Fruit fly (Drosophila melanogaster) whole organism, embryonic: ENCODE results near the gene Ac13E.
A peak's percentile ranks its signal among the peaks of the same experiment; 100 is the strongest.

Experiments
- Abd-B ChIP-seq: fragments of 200-800 bp; sonication (Bioruptor generic); optimal IDR thresholded peaks from 2 replicates; lab custom pipeline; 2018; ENCODE audit warnings: missing biosample characterization, mild to moderate bottlenecking, missing genetic modification characterization, moderate library complexity
- Antp ChIP-seq: fragments of 200-800 bp; sonication (Bioruptor generic); optimal IDR thresholded peaks from 3 replicates; lab custom pipeline; 2016; ENCODE audit warnings: missing biosample characterization, missing genetic modification characterization
- BEAF-32 ChIP-seq: fragments of 200-800 bp; sonication (Bioruptor generic); optimal IDR thresholded peaks from 3 replicates; lab custom pipeline; 2017; ENCODE audit warnings: missing biosample characterization, missing genetic modification characterization, mild to moderate bottlenecking, moderate library complexity, missing genetic modification reagents
- Bgb ChIP-seq: fragments of 200-800 bp; sonication (Bioruptor generic); IDR thresholded peaks from 2 replicates; pipeline ENCODE4 v1.3.6; 2022; ENCODE audit warnings: missing biosample characterization, missing genetic modification characterization; ENCODE audit not compliant: partially characterized antibody
- CG10267 ChIP-seq: fragments of 200-800 bp; sonication (Bioruptor generic); optimal IDR thresholded peaks from 2 replicates; lab custom pipeline; 2018; ENCODE audit warnings: missing biosample characterization, mild to moderate bottlenecking, missing genetic modification characterization, moderate library complexity
- CG11695 ChIP-seq: fragments of 200-800 bp; sonication (Bioruptor generic); IDR thresholded peaks from 3 replicates; pipeline ENCODE4 v1.3.6; 2022; ENCODE audit warnings: missing biosample characterization, missing genetic modification characterization
- CG11696 ChIP-seq: fragments of 200-800 bp; sonication (Bioruptor generic); IDR thresholded peaks from 2 replicates; pipeline ENCODE4 v1.3.6; 2022; ENCODE audit warnings: missing biosample characterization, missing genetic modification characterization
- CG12155 ChIP-seq: fragments of 200-800 bp; sonication (Bioruptor generic); optimal IDR thresholded peaks from 3 replicates; lab custom pipeline; 2016; ENCODE audit warnings: missing biosample characterization, missing genetic modification characterization
- CG12744 ChIP-seq: fragments of 200-800 bp; sonication (Bioruptor generic); optimal IDR thresholded peaks from 2 replicates; lab custom pipeline; 2016; ENCODE audit warnings: missing biosample characterization, missing genetic modification characterization
- CG13296 ChIP-seq: fragments of 200-800 bp; sonication (Bioruptor generic); optimal IDR thresholded peaks from 3 replicates; lab custom pipeline; 2018; ENCODE audit warnings: missing biosample characterization, mild to moderate bottlenecking, missing genetic modification characterization
- CG15011 ChIP-seq: fragments of 200-800 bp; sonication (Bioruptor generic); optimal IDR thresholded peaks from 3 replicates; lab custom pipeline; 2018; ENCODE audit warnings: missing biosample characterization, mild to moderate bottlenecking, missing genetic modification characterization
- CG15073 ChIP-seq: fragments of 200-800 bp; sonication (Bioruptor generic); optimal IDR thresholded peaks from 2 replicates; lab custom pipeline; 2016; ENCODE audit warnings: missing biosample characterization, missing genetic modification characterization
- CG1792 ChIP-seq: fragments of 200-800 bp; sonication (Bioruptor generic); optimal IDR thresholded peaks from 2 replicates; lab custom pipeline; 2016; ENCODE audit warnings: missing biosample characterization, missing genetic modification characterization
- CG2199 ChIP-seq: fragments of 200-800 bp; sonication (Bioruptor generic); IDR thresholded peaks from 3 replicates; pipeline ENCODE4 v1.3.6; 2022; ENCODE audit warnings: missing biosample characterization, missing genetic modification characterization
- CG34376 ChIP-seq: fragments of 200-800 bp; sonication (Bioruptor generic); optimal IDR thresholded peaks from 2 replicates; lab custom pipeline; 2018; ENCODE audit warnings: missing biosample characterization, mild to moderate bottlenecking, missing genetic modification characterization
- CG6175 ChIP-seq: fragments of 200-800 bp; sonication (Bioruptor generic); IDR thresholded peaks from 3 replicates; pipeline ENCODE4 v1.3.6; 2022; ENCODE audit warnings: missing biosample characterization, missing genetic modification characterization
- CG6689 ChIP-seq: fragments of 200-800 bp; sonication (Bioruptor generic); IDR thresholded peaks from 2 replicates; pipeline ENCODE4 v1.3.6; 2022; ENCODE audit warnings: missing biosample characterization, missing genetic modification characterization
- CG6791 ChIP-seq: fragments of 200-800 bp; sonication (Bioruptor generic); IDR thresholded peaks from 3 replicates; pipeline ENCODE4 v1.3.6; 2022; ENCODE audit warnings: missing biosample characterization, missing genetic modification characterization; ENCODE audit not compliant: partially characterized antibody
- CG9876 ChIP-seq: fragments of 200-800 bp; sonication (Bioruptor generic); optimal IDR thresholded peaks from 2 replicates; lab custom pipeline; 2016; ENCODE audit warnings: missing biosample characterization, missing genetic modification characterization
- Camta ChIP-seq: fragments of 200-800 bp; sonication (Bioruptor generic); optimal IDR thresholded peaks from 2 replicates; lab custom pipeline; 2016; ENCODE audit warnings: missing biosample characterization, missing genetic modification characterization
- Dip2 ChIP-seq: fragments of 200-800 bp; sonication (Bioruptor generic); IDR thresholded peaks from 2 replicates; pipeline ENCODE4 v1.3.6; 2022; ENCODE audit warnings: missing biosample characterization, missing genetic modification characterization
- Dll ChIP-seq: fragments of 200-800 bp; sonication (Bioruptor generic); IDR thresholded peaks from 4 replicates; pipeline ENCODE4 v1.3.6; 2022; ENCODE audit warnings: missing biosample characterization, missing genetic modification characterization; ENCODE audit not compliant: partially characterized antibody
- ERR ChIP-seq: fragments of 200-800 bp; sonication (Bioruptor generic); optimal IDR thresholded peaks from 2 replicates; lab custom pipeline; 2016; ENCODE audit warnings: missing biosample characterization, missing genetic modification characterization
- Gsc ChIP-seq: fragments of 200-800 bp; sonication (Bioruptor generic); IDR thresholded peaks from 2 replicates; pipeline ENCODE4 v1.3.6; 2022; ENCODE audit warnings: missing biosample characterization, missing genetic modification characterization
- HmgD ChIP-seq: fragments of 200-800 bp; sonication (Bioruptor generic); optimal IDR thresholded peaks from 3 replicates; lab custom pipeline; 2016; ENCODE audit warnings: missing biosample characterization, missing genetic modification characterization
- Hsf ChIP-seq: fragments of 200-800 bp; sonication (Bioruptor generic); optimal IDR thresholded peaks from 3 replicates; lab custom pipeline; 2016; ENCODE audit warnings: missing biosample characterization, missing genetic modification characterization
- Poxn ChIP-seq: fragments of 200-800 bp; sonication (Bioruptor generic); IDR thresholded peaks from 2 replicates; pipeline ENCODE4 v1.3.6; 2022; ENCODE audit warnings: missing biosample characterization, missing genetic modification characterization
- Stat92E ChIP-seq, 3 experiments: fragments of >200 bp in 2 of 3; fragments of 200-800 bp in 1 of 3; sonication (Bioruptor generic) in 1 of 3; optimal IDR thresholded peaks; 2 replicates each; lab custom pipeline; 2017 to 2019; ENCODE audit warnings: missing biosample characterization in 3 of 3, missing genetic modification characterization in 3 of 3, mild to moderate bottlenecking in 1 of 3, moderate library complexity in 1 of 3
- Trl ChIP-seq, 3 experiments: fragments of >200 bp in 2 of 3; fragments of 200-800 bp in 1 of 3; sonication (Bioruptor generic) in 1 of 3; optimal IDR thresholded peaks; 2 replicates in 1 of 3; 3 replicates in 2 of 3; lab custom pipeline; 2016 to 2017; ENCODE audit warnings: missing biosample characterization in 1 of 3, missing genetic modification characterization in 1 of 3
- dmrt99B ChIP-seq: fragments of 200-800 bp; sonication (Bioruptor generic); optimal IDR thresholded peaks from 2 replicates; lab custom pipeline; 2018; ENCODE audit warnings: missing biosample characterization, mild to moderate bottlenecking, missing genetic modification characterization, moderate library complexity
- dysf ChIP-seq: fragments of 200-800 bp; sonication (Bioruptor generic); IDR thresholded peaks from 3 replicates; pipeline ENCODE4 v1.3.6; 2022; ENCODE audit warnings: missing biosample characterization, missing genetic modification characterization
- gsb-n ChIP-seq: fragments of 200-800 bp; sonication (Bioruptor generic); optimal IDR thresholded peaks from 3 replicates; lab custom pipeline; 2018; ENCODE audit warnings: missing biosample characterization, mild to moderate bottlenecking, missing genetic modification characterization
- ham ChIP-seq: fragments of 200-800 bp; sonication (Bioruptor generic); IDR thresholded peaks from 2 replicates; pipeline ENCODE4 v1.3.6; 2022; ENCODE audit warnings: missing biosample characterization, missing genetic modification characterization
- luna ChIP-seq: fragments of 200-800 bp; sonication (Bioruptor generic); optimal IDR thresholded peaks from 2 replicates; lab custom pipeline; 2016; ENCODE audit warnings: missing biosample characterization, missing genetic modification characterization
- mirr ChIP-seq: fragments of 200-800 bp; sonication (Bioruptor generic); optimal IDR thresholded peaks from 3 replicates; lab custom pipeline; 2018; ENCODE audit warnings: missing biosample characterization, mild to moderate bottlenecking, missing genetic modification characterization
- pita ChIP-seq: fragments of 200-800 bp; sonication (Bioruptor generic); optimal IDR thresholded peaks from 2 replicates; lab custom pipeline; 2017; ENCODE audit warnings: missing biosample characterization, mild to moderate bottlenecking, missing genetic modification characterization
- sisA ChIP-seq: fragments of 200-800 bp; sonication (Bioruptor generic); IDR thresholded peaks from 2 replicates; pipeline ENCODE4 v1.3.6; 2022; ENCODE audit warnings: missing biosample characterization, missing genetic modification characterization
- slbo ChIP-seq: fragments of 200-800 bp; sonication (Bioruptor generic); IDR thresholded peaks from 2 replicates; pipeline ENCODE4 v1.3.6; 2022; ENCODE audit warnings: missing biosample characterization, missing genetic modification characterization
- ssp ChIP-seq: fragments of 200-800 bp; sonication (Bioruptor generic); IDR thresholded peaks from 2 replicates; pipeline ENCODE4 v1.3.6; 2022; ENCODE audit warnings: missing biosample characterization, missing genetic modification characterization
- tin ChIP-seq: fragments of 200-800 bp; sonication (Bioruptor generic); optimal IDR thresholded peaks from 3 replicates; lab custom pipeline; 2016; ENCODE audit warnings: missing biosample characterization, missing genetic modification characterization
- tup ChIP-seq: fragments of 200-800 bp; sonication (Bioruptor generic); optimal IDR thresholded peaks from 2 replicates; lab custom pipeline; 2016; ENCODE audit warnings: missing biosample characterization, mild to moderate bottlenecking, missing genetic modification characterization, moderate library complexity
- twi ChIP-seq: fragments of 200-800 bp; optimal IDR thresholded peaks from 2 replicates; lab custom pipeline; 2019; ENCODE audit warnings: missing biosample characterization, mild to moderate bottlenecking, missing genetic modification characterization, moderate library complexity
- unpg ChIP-seq: fragments of 200-800 bp; sonication (Bioruptor generic); optimal IDR thresholded peaks from 3 replicates; lab custom pipeline; 2018; ENCODE audit warnings: missing biosample characterization, mild to moderate bottlenecking, missing genetic modification characterization, moderate library complexity

Ac13E gene

dm6 chrX:15582853-15583252 is 28.8 kb upstream of the Ac13E start, which contains the start of the genes CG9215 and CG8097 (continued):
- TF ChIP-seq twi (tag; lab: Kevin White, UChicago) (no peak), CG2199 (GFP tag; lab: Robert Waterston, UW) (no peak), CG12744 (GFP tag; lab: Kevin White, UChicago) (no peak), Stat92E (GFP tag; optimal IDR thresholded peaks at IDR 0.05; lab: Kevin White, UChicago) (peak in 1 of 3 experiments; percentile 36), ssp (no peak), CG12155 (peak; percentile 30), BEAF-32 (peak; percentile 96), Poxn (GFP tag; lab: Robert Waterston, UW) (no peak), unpg (GFP tag; lab: Kevin White, UChicago) (no peak), pita (GFP tag; lab: Kevin White, UChicago) (no peak), tup (no peak), Bgb (GFP tag; lab: Robert Waterston, UW) (peak; percentile 91), CG10267 (peak; percentile 94), Antp (GFP tag; lab: Kevin White, UChicago) (peak; percentile 5), CG11695 (GFP tag; lab: Robert Waterston, UW) (no peak), ERR (GFP tag; lab: Kevin White, UChicago) (no peak), CG9876 (GFP tag; lab: Kevin White, UChicago) (peak; percentile 4), Trl (optimal IDR thresholded peaks at IDR 0.05; lab: Kevin White, UChicago) (no peak), Trl (GFP tag; optimal IDR thresholded peaks at IDR 0.05; lab: Kevin White, UChicago) (peak; percentile 6), Camta (peak; percentile 17), slbo (GFP tag; lab: Robert Waterston, UW) (peak; percentile 53; the same call in 1 of the 2 replicates), CG6791 (GFP tag; lab: Robert Waterston, UW) (peak; percentile 87), dmrt99B (tag; lab: Kevin White, UChicago) (no peak), luna (GFP tag; lab: Kevin White, UChicago) (peak; percentile 31), Abd-B (peak; percentile 14), CG6175 (GFP tag; lab: Robert Waterston, UW) (no peak), Hsf (GFP tag; lab: Kevin White, UChicago) (peak; percentile 65), ham (GFP tag; lab: Robert Waterston, UW) (no peak), CG1792 (peak; percentile 25), CG15073 (no peak), mirr (GFP tag; lab: Kevin White, UChicago) (no peak), gsb-n (tag; lab: Kevin White, UChicago) (no peak), CG11696 (GFP tag; lab: Robert Waterston, UW) (no peak), Gsc (no peak), CG13296 (GFP tag; lab: Kevin White, UChicago) (no peak), CG15011 (no peak), sisA (GFP tag; lab: Robert Waterston, UW) (no peak), HmgD (peak; percentile 14), Dll (GFP tag; lab: Robert Waterston, UW) (peak; percentile 98), Dip2 (GFP tag; lab: Robert Waterston, UW) (no peak), dysf (GFP tag; lab: Robert Waterston, UW) (no peak), CG6689 (GFP tag; lab: Robert Waterston, UW) (no peak), CG34376 (GFP tag; lab: Kevin White, UChicago) (peak; percentile 27), tin (GFP tag; lab: Kevin White, UChicago) (peak; percentile 6)
- TF ChIP-seq, all 482 proteins: peak for 167
